Worm (Caenorhabditis elegans) whole organism, L4 larva: ENCODE measurements around the gene srx-56.

ENCODE experiments used
- F10B5.3 ChIP-seq: sonication (generic microtip); optimal IDR thresholded peaks from 2 replicates; lab custom pipeline; 2016; ENCODE audit warnings: mild to moderate bottlenecking, missing genetic modification characterization, missing compliant biosample characterization
- T20F7.1 ChIP-seq: fragments of 200-800 bp; sonication (Bioruptor generic); optimal IDR thresholded peaks from 2 replicates; lab custom pipeline; 2018; ENCODE audit warnings: mild to moderate bottlenecking, missing genetic modification characterization, missing compliant biosample characterization
- Y105C5A.15 ChIP-seq: fragments of 200-800 bp; sonication (Bioruptor generic); IDR thresholded peaks from 2 replicates; pipeline ENCODE4 v1.3.6; 2022; ENCODE audit warnings: missing genetic modification characterization, missing compliant biosample characterization
- ZK546.5 ChIP-seq, 2 experiments: sonication (generic microtip); optimal IDR thresholded peaks; 2 replicates each; lab custom pipeline; 2017; ENCODE audit warnings: missing biosample characterization in 2 of 2, missing genetic modification characterization in 2 of 2
- aha-1 ChIP-seq: fragments of 150-350 bp; peaks from one replicate; lab custom pipeline; 2014; ENCODE audit warnings: missing biosample characterization, missing genetic modification characterization
- ama-1 ChIP-seq: fragments of 150-350 bp; optimal IDR thresholded peaks from 2 replicates; lab custom pipeline; 2014; ENCODE audit warnings: inconsistent platforms, mixed read lengths
- ceh-44 ChIP-seq: fragments of 200-800 bp; sonication (Bioruptor generic); IDR thresholded peaks from 2 replicates; pipeline ENCODE4 v1.3.6; 2022; ENCODE audit warnings: missing genetic modification reagents, missing genetic modification characterization, missing compliant biosample characterization
- dmd-9 ChIP-seq: fragments of 200-800 bp; sonication (Bioruptor generic); IDR thresholded peaks from 2 replicates; pipeline ENCODE4 v1.3.6; 2022; ENCODE audit warnings: missing genetic modification reagents, missing genetic modification characterization, missing compliant biosample characterization
- egl-27 ChIP-seq: sonication (generic microtip); optimal IDR thresholded peaks from 3 replicates; lab custom pipeline; 2017; ENCODE audit warnings: missing biosample characterization, missing genetic modification reagents, missing genetic modification characterization
- fkh-10 ChIP-seq: fragments of 150-350 bp; optimal IDR thresholded peaks from 2 replicates; lab custom pipeline; 2014; ENCODE audit warnings: missing biosample characterization, missing genetic modification reagents, missing genetic modification characterization
- fos-1 ChIP-seq: fragments of 150-350 bp; optimal IDR thresholded peaks from 2 replicates; lab custom pipeline; 2014; ENCODE audit warnings: missing biosample characterization, missing genetic modification characterization
- gei-8 ChIP-seq: fragments of 200-800 bp; sonication (Bioruptor generic); optimal IDR thresholded peaks from 2 replicates; lab custom pipeline; 2018; ENCODE audit warnings: mild to moderate bottlenecking, missing genetic modification characterization, missing compliant biosample characterization
- hmg-1.1 ChIP-seq: fragments of 200-800 bp; sonication (Bioruptor generic); IDR thresholded peaks from 2 replicates; pipeline ENCODE4 v1.3.6; 2022; ENCODE audit warnings: missing genetic modification reagents, missing genetic modification characterization, missing compliant biosample characterization
- lin-39 ChIP-seq: fragments of 150-350 bp; optimal IDR thresholded peaks from 2 replicates; lab custom pipeline; 2014; ENCODE audit warnings: missing biosample characterization, missing genetic modification reagents, missing genetic modification characterization
- madf-9 ChIP-seq: fragments of 200-800 bp; sonication (Bioruptor generic); conservative IDR thresholded peaks from 2 replicates; pipeline ENCODE4 v1.3.6; 2022; ENCODE audit warnings: missing genetic modification reagents, missing genetic modification characterization, missing compliant biosample characterization
- mdl-1 ChIP-seq, 2 experiments: fragments of 150-350 bp in 1 of 2; sonication (generic microtip) in 1 of 2; optimal IDR thresholded peaks; 2 replicates each; lab custom pipeline; 2014 to 2017; ENCODE audit warnings: missing biosample characterization in 2 of 2, missing genetic modification characterization in 2 of 2
- mdt-29 ChIP-seq: fragments of 200-800 bp; sonication (Bioruptor generic); IDR thresholded peaks from 2 replicates; pipeline ENCODE4 v1.3.6; 2022; ENCODE audit warnings: missing genetic modification reagents, missing genetic modification characterization, missing compliant biosample characterization
- mep-1 ChIP-seq: fragments of 150-350 bp; sonication (generic microtip); optimal IDR thresholded peaks from 3 replicates; lab custom pipeline; 2014; ENCODE audit warnings: missing biosample characterization, missing genetic modification characterization
- mes-2 ChIP-seq: sonication (generic microtip); optimal IDR thresholded peaks from 2 replicates; lab custom pipeline; 2016; ENCODE audit warnings: missing genotype, mild to moderate bottlenecking, missing genetic modification characterization, missing compliant biosample characterization; ENCODE audit not compliant: poor library complexity, severe bottlenecking
- nhr-10 ChIP-seq: fragments of 150-350 bp; optimal IDR thresholded peaks from 2 replicates; lab custom pipeline; 2014; ENCODE audit warnings: missing biosample characterization, missing genetic modification characterization
- nhr-111 ChIP-seq: fragments of 200-800 bp; sonication (Bioruptor generic); optimal IDR thresholded peaks from 2 replicates; lab custom pipeline; 2018; ENCODE audit warnings: mild to moderate bottlenecking, missing genetic modification characterization, missing compliant biosample characterization
- nhr-76 ChIP-seq: fragments of 150-350 bp; optimal IDR thresholded peaks from 2 replicates; lab custom pipeline; 2014; ENCODE audit warnings: missing biosample characterization, missing genetic modification characterization
- php-3 ChIP-seq: fragments of 200-800 bp; sonication (Bioruptor generic); IDR thresholded peaks from 2 replicates; pipeline ENCODE4 v1.3.6; 2022; ENCODE audit warnings: missing genetic modification reagents, missing genetic modification characterization, missing compliant biosample characterization
- skn-1 ChIP-seq: fragments of 150-350 bp; optimal IDR thresholded peaks from 2 replicates; lab custom pipeline; 2014; ENCODE audit warnings: missing biosample characterization, missing genetic modification characterization
- snpc-4 ChIP-seq: fragments of 150-350 bp; optimal IDR thresholded peaks from 2 replicates; lab custom pipeline; 2014; ENCODE audit warnings: missing biosample characterization, missing genetic modification characterization
- spr-1 ChIP-seq: sonication (generic microtip); optimal IDR thresholded peaks from 2 replicates; lab custom pipeline; 2016; ENCODE audit warnings: mild to moderate bottlenecking, missing genetic modification characterization, missing compliant biosample characterization
- spr-3 ChIP-seq: fragments of 200-800 bp; sonication (Bioruptor generic); optimal IDR thresholded peaks from 2 replicates; lab custom pipeline; 2018; ENCODE audit warnings: mild to moderate bottlenecking, missing genetic modification characterization, missing compliant biosample characterization
- unc-62 ChIP-seq, 3 experiments: fragments of 150-350 bp in 1 of 3; sonication (generic microtip); optimal IDR thresholded peaks in 2 of 3; peaks in 1 of 3; 1 replicate in 1 of 3; 2 replicates in 2 of 3; lab custom pipeline; 2014 to 2017; ENCODE audit warnings: missing biosample characterization in 3 of 3, missing genetic modification characterization in 3 of 3, missing genetic modification reagents in 3 of 3, missing genotype in 1 of 3
- zag-1 ChIP-seq: fragments of 150-350 bp; optimal IDR thresholded peaks from 2 replicates; lab custom pipeline; 2014; ENCODE audit warnings: missing biosample characterization, missing genetic modification characterization
- zip-11 ChIP-seq: fragments of 200-800 bp; sonication (Bioruptor generic); IDR thresholded peaks from 2 replicates; pipeline ENCODE4 v1.3.6; 2022; ENCODE audit warnings: missing genetic modification characterization, missing compliant biosample characterization
- ztf-11 ChIP-seq: fragments of 150-350 bp; optimal IDR thresholded peaks from 2 replicates; lab custom pipeline; 2014; ENCODE audit warnings: missing biosample characterization, missing genetic modification characterization
- ztf-7 ChIP-seq: fragments of 150-350 bp; optimal IDR thresholded peaks from 2 replicates; lab custom pipeline; 2014; ENCODE audit warnings: missing biosample characterization, missing genetic modification characterization

The srx-56 gene

ce11 chrV:7374090-7374489 is at the start of gene srx-56:
TSS of gene srx-56 (plus strand) at chrV:7374390.
- no peak for TF ChIP-seq hmg-1.1
- TF ChIP-seq unc-62 (GFP tag; optimal IDR thresholded peaks at IDR 0.05 in 1 of 2; lab: Kevin White, UChicago): peak in 1 of 2 experiments; percentile 20
- TF ChIP-seq unc-62 (tag; optimal IDR thresholded peaks at IDR 0.05; lab: Kevin White, UChicago): no peak
- TF ChIP-seq, all 104 proteins: peak for 1

ce11 chrV:7325285-7325684 is 48.9 kb upstream of the srx-56 start, which contains the start of gene srx-92:
TSS of gene srx-92 (minus strand) at chrV:7325385.
- no peak for TF ChIP-seq mep-1 (tag; lab: Kevin White, UChicago)

ce11 chrV:7326928-7327327 is 47.3 kb upstream of the srx-56 start, which contains the start of gene F10G2.4:
TSS of gene F10G2.4 (plus strand) at chrV:7327228.
- no peak for TF ChIP-seq mdl-1 (tag; optimal IDR thresholded peaks at IDR 0.05; lab: Kevin White, UChicago)
- no peak for TF ChIP-seq nhr-111
- no peak for TF ChIP-seq spr-3 (GFP tag; lab: Kevin White, UChicago)
- no peak for TF ChIP-seq php-3 (GFP tag; lab: Robert Waterston, UW)
- no peak for TF ChIP-seq mdt-29 (GFP tag; lab: Robert Waterston, UW)
- no peak for TF ChIP-seq T20F7.1 (GFP tag; lab: Kevin White, UChicago)
- TF ChIP-seq snpc-4: no peak
- TF ChIP-seq gei-8 (GFP tag; lab: Kevin White, UChicago): no peak
- no peak for TF ChIP-seq ceh-44 (GFP tag; lab: Robert Waterston, UW)
- no peak for TF ChIP-seq fkh-10
- TF ChIP-seq madf-9 (GFP tag; lab: Robert Waterston, UW): no peak
- no peak for TF ChIP-seq ztf-11 (tag; lab: Kevin White, UChicago)
- TF ChIP-seq lin-39 (tag; lab: Kevin White, UChicago): no peak
- no peak for TF ChIP-seq fos-1 (tag; lab: Kevin White, UChicago)
- TF ChIP-seq dmd-9: no peak
- no peak for TF ChIP-seq zip-11 (GFP tag; lab: Robert Waterston, UW)
- TF ChIP-seq mes-2: no peak
- TF ChIP-seq nhr-76 (tag; lab: Kevin White, UChicago): no peak
- TF ChIP-seq, all 104 proteins: peak for 0

ce11 chrV:7328092-7328491 is 46.1 kb upstream of the srx-56 start, which contains the start of gene clec-7:
TSS of gene clec-7 (plus strand) at chrV:7328392.
- TF ChIP-seq ZK546.5 (tag; optimal IDR thresholded peaks at IDR 0.05; lab: Kevin White, UChicago): no peak
- peak in 1 of 2 experiments; percentile 43 for TF ChIP-seq unc-62 (GFP tag; optimal IDR thresholded peaks at IDR 0.05 in 1 of 2; lab: Kevin White, UChicago)
- TF ChIP-seq unc-62 (tag; optimal IDR thresholded peaks at IDR 0.05; lab: Kevin White, UChicago): no peak

- TF ChIP-seq egl-27 (tag; lab: Kevin White, UChicago): no peak
- no peak for TF ChIP-seq ama-1 (lab: Kevin White, UChicago)
- TF ChIP-seq skn-1: no peak
- TF ChIP-seq Y105C5A.15 (GFP tag; lab: Robert Waterston, UW): no peak
- TF ChIP-seq spr-1 (tag; lab: Kevin White, UChicago): no peak
- no peak for TF ChIP-seq F10B5.3 (tag; lab: Kevin White, UChicago)
- no peak for TF ChIP-seq ceh-44 (GFP tag; lab: Robert Waterston, UW)
- no peak for TF ChIP-seq nhr-10 (tag; lab: Kevin White, UChicago)
Measured at ce11 chrV:7330868-7331267, 43.3 kb upstream of the srx-56 start, which contains the start of gene F10G2.2. TSS of gene F10G2.2 (plus strand) at chrV:7331168.

- TF ChIP-seq unc-62 (GFP tag; optimal IDR thresholded peaks at IDR 0.05 in 1 of 2; lab: Kevin White, UChicago): peak in 1 of 2 experiments; percentile 43
- TF ChIP-seq unc-62 (tag; optimal IDR thresholded peaks at IDR 0.05; lab: Kevin White, UChicago): no peak
- TF ChIP-seq ztf-7: no peak
- no peak for TF ChIP-seq zag-1 (tag; lab: Kevin White, UChicago)
- TF ChIP-seq aha-1: peak; percentile 72
Measured at ce11 chrV:7332253-7332652, 41.9 kb upstream of the srx-56 start, which contains the start of gene F10G2.1. TSS of gene F10G2.1 (plus strand) at chrV:7332553.
